Worm (Caenorhabditis elegans): ENCODE data around the gene dct-5.

Gene dct-5

DNA sequence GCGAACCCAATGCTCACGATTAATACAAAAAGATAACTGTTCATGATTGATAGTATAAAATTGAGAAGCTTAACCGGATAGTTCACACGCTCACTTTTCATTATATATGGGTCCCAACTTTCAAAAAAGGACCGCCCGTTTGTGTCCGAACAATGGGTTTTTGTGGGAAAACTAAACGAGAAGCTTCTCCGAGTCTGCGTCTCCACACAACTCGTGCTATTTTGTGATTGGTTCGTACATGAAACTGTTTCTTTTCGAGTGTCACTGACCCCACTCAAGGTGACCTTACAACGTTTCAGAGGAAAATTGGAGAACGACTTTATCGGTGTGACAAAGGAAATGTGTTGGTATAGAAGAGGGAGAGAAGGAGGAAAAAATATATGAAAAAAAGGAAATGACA is at the start of gene dct-5:
dct-5 (minus strand) TSS at position 101 of the 400 bp plus-strand sequence.
- no peak for TF ChIP-seq ttx-3 (tag; optimal IDR thresholded peaks at IDR 0.05)
- no peak for TF ChIP-seq sox-2 (GFP tag; IDR thresholded peaks at IDR 0.05)
- TF ChIP-seq ama-1 (optimal IDR thresholded peaks at IDR 0.05) = no peak
- no peak for TF ChIP-seq ceh-2 (tag; optimal IDR thresholded peaks at IDR 0.05)
- no peak for TF ChIP-seq rnt-1 (tag; optimal IDR thresholded peaks at IDR 0.05)
- TF ChIP-seq syd-9 (tag; optimal IDR thresholded peaks at IDR 0.05) = no peak
- no peak for TF ChIP-seq lim-6 (tag; optimal IDR thresholded peaks at IDR 0.05)
- TF ChIP-seq ref-2 (tag; optimal IDR thresholded peaks at IDR 0.05) = no peak
- no peak for TF ChIP-seq ceh-6 (GFP tag; optimal IDR thresholded peaks at IDR 0.05)
- TF ChIP-seq dmd-4 (tag; optimal IDR thresholded peaks at IDR 0.05; ENCODE audit: borderline replicate concordance) = no peak
- TF ChIP-seq ceh-31 (tag; optimal IDR thresholded peaks at IDR 0.05) = no peak
- TF ChIP-seq madf-2 (tag; optimal IDR thresholded peaks at IDR 0.05) = no peak
- no peak for TF ChIP-seq sox-4 (tag; optimal IDR thresholded peaks at IDR 0.05)
- TF ChIP-seq hlh-15 (tag; optimal IDR thresholded peaks at IDR 0.05) = no peak
- TF ChIP-seq fkh-10 (GFP tag; optimal IDR thresholded peaks at IDR 0.05) = no peak
- TF ChIP-seq ceh-22 (tag; optimal IDR thresholded peaks at IDR 0.05) = no peak
- TF ChIP-seq hlh-30 (tag; optimal IDR thresholded peaks at IDR 0.05; ENCODE audit: insufficient read depth) = no peak

DNA sequence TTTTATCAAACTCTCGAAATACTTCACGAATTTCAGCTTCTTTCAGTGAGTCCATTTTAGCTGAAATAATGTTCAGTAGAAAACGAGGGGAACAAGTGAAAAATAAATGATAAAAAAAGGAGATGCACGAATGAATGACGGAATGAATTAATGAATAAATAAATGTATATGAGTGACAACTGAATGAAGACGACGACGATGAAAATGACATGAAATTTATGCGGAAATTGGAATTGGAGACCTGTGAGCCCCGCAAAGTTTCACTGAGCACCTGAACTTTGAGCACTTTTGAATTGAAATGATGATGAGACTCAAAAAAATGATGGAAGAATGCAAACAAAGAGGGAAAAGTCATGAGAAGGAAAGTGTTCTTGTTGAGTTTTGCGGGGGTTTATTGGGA is 45.2 kb upstream of the dct-5 start, which contains the start of gene cal-8:
cal-8 (minus strand) TSS at position 60 of the 400 bp plus-strand sequence.
- TF ChIP-seq C38D4.7 (GFP tag; optimal IDR thresholded peaks at IDR 0.05) (no peak), hlh-8 (tag; optimal IDR thresholded peaks at IDR 0.05) (no peak), ceh-48 (tag; optimal IDR thresholded peaks at IDR 0.05) (no peak), ttx-3 (tag; optimal IDR thresholded peaks at IDR 0.05) (no peak), eyg-1 (tag; optimal IDR thresholded peaks at IDR 0.05) (no peak), K02D7.2 (tag; optimal IDR thresholded peaks at IDR 0.05) (no peak), pros-1 (tag; optimal IDR thresholded peaks at IDR 0.05) (no peak), ztf-16 (tag; optimal IDR thresholded peaks at IDR 0.05) (no peak), hlh-15 (tag; optimal IDR thresholded peaks at IDR 0.05) (no peak), lim-6 (tag; optimal IDR thresholded peaks at IDR 0.05) (no peak), lin-11 (tag; optimal IDR thresholded peaks at IDR 0.05) (no peak), ceh-14 (tag; optimal IDR thresholded peaks at IDR 0.05) (no peak)

- no peak for TF ChIP-seq hlh-13 (GFP tag; optimal IDR thresholded peaks at IDR 0.05)
- TF ChIP-seq T23F11.4 (GFP tag; optimal IDR thresholded peaks at IDR 0.05) = no peak
These were observed 41.6 kb upstream of the dct-5 start, which contains the start of gene F56D1.1 for ce11 chrII:5478318-5478717. Gene F56D1.1, plus strand, starts transcription at chrII:5478618.

DNA sequence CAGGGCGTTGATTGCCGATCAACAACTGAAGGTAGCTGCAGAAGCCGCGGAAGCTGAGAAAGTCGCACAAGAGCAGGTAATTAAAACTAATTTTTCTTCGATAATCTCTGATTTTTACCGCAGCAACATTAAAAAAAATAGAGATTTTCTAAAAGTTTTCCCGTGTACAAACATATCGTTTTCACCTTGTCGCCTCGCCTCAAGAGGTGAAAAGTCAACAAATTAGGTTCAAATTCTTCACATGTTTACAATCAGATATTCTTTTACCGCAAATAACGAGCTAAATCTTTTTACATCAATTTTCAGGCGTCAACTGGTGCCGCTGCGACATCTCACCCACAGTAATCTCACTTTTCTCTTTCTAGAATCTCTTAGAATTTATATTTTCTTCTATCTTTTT is 38.2 kb upstream of the dct-5 start, which contains the start of gene ilcr-2:
ilcr-2 (plus strand) TSS at position 301 of the 400 bp plus-strand sequence.
- TF ChIP-seq pros-1 (tag; optimal IDR thresholded peaks at IDR 0.05) (no peak), ceh-45 (GFP tag; IDR thresholded peaks at IDR 0.05) (no peak), elt-2 (tag; optimal IDR thresholded peaks at IDR 0.05) (no peak), ceh-31 (tag; optimal IDR thresholded peaks at IDR 0.05) (no peak), ref-2 (tag; optimal IDR thresholded peaks at IDR 0.05) (no peak), pax-1 (tag; optimal IDR thresholded peaks at IDR 0.05) (no peak), Y22D7AL.16 (tag; optimal IDR thresholded peaks at IDR 0.05) (no peak), lin-11 (tag; optimal IDR thresholded peaks at IDR 0.05) (no peak), odd-2 (tag; optimal IDR thresholded peaks at IDR 0.05) (no peak), unc-42 (tag; optimal IDR thresholded peaks at IDR 0.05) (no peak), pqm-1 (tag; optimal IDR thresholded peaks at IDR 0.05) (no peak), C38D4.7 (GFP tag; optimal IDR thresholded peaks at IDR 0.05) (no peak), syd-9 (tag; optimal IDR thresholded peaks at IDR 0.05) (no peak), ceh-6 (GFP tag; optimal IDR thresholded peaks at IDR 0.05) (no peak), che-1 (tag; optimal IDR thresholded peaks at IDR 0.05) (no peak), ceh-14 (tag; optimal IDR thresholded peaks at IDR 0.05) (no peak), npax-4 (tag; optimal IDR thresholded peaks at IDR 0.05) (no peak), pha-4 (tag; optimal IDR thresholded peaks at IDR 0.05) (no peak), tbx-7 (tag; optimal IDR thresholded peaks at IDR 0.05) (no peak), pag-3 (tag; optimal IDR thresholded peaks at IDR 0.05; ENCODE audit: borderline replicate concordance) (no peak)

Measured in whole organism, late embryonic.